Worm (Caenorhabditis elegans) whole organism, L1 larva: ENCODE measurements around the gene skpo-3.

Source experiments
- C16A3.4 ChIP-seq: fragments of 150-350 bp; optimal IDR thresholded peaks from 2 replicates; lab custom pipeline; 2014; ENCODE audit warnings: missing biosample characterization, missing genetic modification characterization
- C34B4.2 ChIP-seq: sonication (generic microtip); optimal IDR thresholded peaks from 2 replicates; lab custom pipeline; 2017; ENCODE audit warnings: mild to moderate bottlenecking, missing genetic modification characterization, missing compliant biosample characterization
- aly-2 ChIP-seq: fragments of 150-350 bp; optimal IDR thresholded peaks from 2 replicates; lab custom pipeline; 2014; ENCODE audit warnings: missing biosample characterization, missing genetic modification characterization
- blmp-1 ChIP-seq: fragments of 150-350 bp; optimal IDR thresholded peaks from 2 replicates; lab custom pipeline; 2014; ENCODE audit warnings: missing biosample characterization, missing genetic modification characterization
- ceh-8 ChIP-seq: fragments of 200-800 bp; sonication (Bioruptor generic); optimal IDR thresholded peaks from 2 replicates; lab custom pipeline; 2018; ENCODE audit warnings: mild to moderate bottlenecking, missing genetic modification characterization, moderate library complexity, missing compliant biosample characterization
- ceh-82 ChIP-seq, 3 experiments: fragments of 150-350 bp in 1 of 3; sonication (generic microtip) in 2 of 3; optimal IDR thresholded peaks; 2 replicates each; lab custom pipeline; 2014 to 2017; ENCODE audit warnings: missing biosample characterization in 3 of 3, missing genetic modification characterization in 3 of 3
- ces-1 ChIP-seq: fragments of 150-350 bp; optimal IDR thresholded peaks from 2 replicates; lab custom pipeline; 2014; ENCODE audit warnings: missing biosample characterization, missing genetic modification reagents, missing genetic modification characterization
- efl-1 ChIP-seq, 4 experiments: fragments of 150-350 bp; optimal IDR thresholded peaks in 3 of 4; peaks in 1 of 4; 1 replicate in 1 of 4; 2 replicates in 3 of 4; lab custom pipeline; 2014; ENCODE audit warnings: missing biosample characterization in 2 of 4, missing genetic modification characterization in 2 of 4, missing genetic modification reagents in 2 of 4
- efl-3 ChIP-seq: fragments of 200-800 bp; sonication (Bioruptor generic); optimal IDR thresholded peaks from 2 replicates; lab custom pipeline; 2018; ENCODE audit warnings: mild to moderate bottlenecking, missing genetic modification characterization, missing compliant biosample characterization
- elt-2 ChIP-seq: sonication (generic microtip); optimal IDR thresholded peaks from 2 replicates; lab custom pipeline; 2016; ENCODE audit warnings: missing genetic modification characterization, mild to moderate bottlenecking, inconsistent platforms, missing compliant biosample characterization, missing genetic modification reagents
- elt-3 ChIP-seq, 6 experiments: fragments of 150-350 bp in 1 of 6; sonication (generic microtip); optimal IDR thresholded peaks; 2 replicates each; lab custom pipeline; 2017 to 2018; ENCODE audit warnings: missing biosample characterization in 6 of 6, missing genetic modification characterization in 6 of 6, inconsistent platforms in 1 of 6
- fkh-4 ChIP-seq: sonication (generic microtip); optimal IDR thresholded peaks from 2 replicates; lab custom pipeline; 2016; ENCODE audit warnings: missing compliant biosample characterization, missing genetic modification characterization, borderline replicate concordance
- fos-1 ChIP-seq: fragments of 150-350 bp; optimal IDR thresholded peaks from 2 replicates; lab custom pipeline; 2014; ENCODE audit warnings: missing biosample characterization, missing genetic modification characterization
- grh-1 ChIP-seq: fragments of 200-800 bp; sonication (Bioruptor generic); IDR thresholded peaks from 2 replicates; pipeline ENCODE4 v1.3.6; 2022; ENCODE audit warnings: missing genetic modification reagents, missing genetic modification characterization, missing compliant biosample characterization
- hlh-4 ChIP-seq: sonication (generic microtip); optimal IDR thresholded peaks from 2 replicates; lab custom pipeline; 2016; ENCODE audit warnings: mild to moderate bottlenecking, missing genetic modification characterization, missing compliant biosample characterization
- hpl-2 ChIP-seq: fragments of 150-350 bp; optimal IDR thresholded peaks from 2 replicates; lab custom pipeline; 2014; ENCODE audit warnings: missing biosample characterization, missing genetic modification reagents, missing genetic modification characterization
- irx-1 ChIP-seq: sonication (generic microtip); optimal IDR thresholded peaks from 2 replicates; lab custom pipeline; 2016; ENCODE audit warnings: missing genetic modification characterization, missing compliant biosample characterization
- isw-1 ChIP-seq: fragments of 200-800 bp; sonication (Bioruptor generic); IDR thresholded peaks from 2 replicates; pipeline ENCODE4 v1.3.6; 2022; ENCODE audit warnings: missing genetic modification characterization, missing compliant biosample characterization
- jun-1 ChIP-seq: fragments of 150-350 bp; optimal IDR thresholded peaks from 2 replicates; lab custom pipeline; 2014; ENCODE audit warnings: missing biosample characterization, missing genetic modification reagents, missing genetic modification characterization
- lin-14 ChIP-seq: fragments of 200-800 bp; sonication (Bioruptor generic); optimal IDR thresholded peaks from 2 replicates; lab custom pipeline; 2018; ENCODE audit warnings: mild to moderate bottlenecking, missing genetic modification characterization, moderate library complexity, missing compliant biosample characterization
- lin-35 ChIP-seq, 2 experiments: fragments of 150-350 bp; optimal IDR thresholded peaks; 2 replicates each; lab custom pipeline; 2014; ENCODE audit warnings: missing biosample characterization in 2 of 2, missing genetic modification characterization in 2 of 2, missing genetic modification reagents in 2 of 2
- lin-39 ChIP-seq: fragments of 150-350 bp; optimal IDR thresholded peaks from 2 replicates; lab custom pipeline; 2014; ENCODE audit warnings: missing biosample characterization, missing genetic modification reagents, missing genetic modification characterization
- lir-3 ChIP-seq: sonication (generic microtip); optimal IDR thresholded peaks from 2 replicates; lab custom pipeline; 2016; ENCODE audit warnings: mild to moderate bottlenecking, missing genetic modification characterization, moderate library complexity, missing compliant biosample characterization; ENCODE audit not compliant: poor library complexity
- lsy-2 ChIP-seq, 2 experiments: fragments of 150-350 bp; optimal IDR thresholded peaks; 2 replicates each; lab custom pipeline; 2014; ENCODE audit warnings: missing biosample characterization in 2 of 2, missing genetic modification characterization in 2 of 2
- mab-9 ChIP-seq: fragments of 200-800 bp; sonication (Bioruptor generic); IDR thresholded peaks from 2 replicates; pipeline ENCODE4 v1.3.6; 2022; ENCODE audit warnings: missing genetic modification reagents, missing genetic modification characterization, missing compliant biosample characterization
- nhr-20 ChIP-seq: sonication (generic microtip); optimal IDR thresholded peaks from 2 replicates; lab custom pipeline; 2016; ENCODE audit warnings: mild to moderate bottlenecking, missing genetic modification characterization, missing compliant biosample characterization
- nhr-237 ChIP-seq: fragments of 150-350 bp; optimal IDR thresholded peaks from 2 replicates; lab custom pipeline; 2014; ENCODE audit warnings: missing biosample characterization, missing genetic modification characterization
- nhr-47 ChIP-seq: sonication (generic microtip); optimal IDR thresholded peaks from 2 replicates; lab custom pipeline; 2016; ENCODE audit warnings: mild to moderate bottlenecking, missing genetic modification characterization, moderate library complexity, missing compliant biosample characterization
- nhr-71 ChIP-seq: sonication (generic microtip); optimal IDR thresholded peaks from 2 replicates; lab custom pipeline; 2016; ENCODE audit warnings: mild to moderate bottlenecking, missing genetic modification characterization, moderate library complexity, missing compliant biosample characterization
- nhr-85 ChIP-seq: sonication (generic microtip); peaks from one replicate; lab custom pipeline; 2016; ENCODE audit warnings: missing genetic modification characterization, inconsistent platforms, missing compliant biosample characterization
- nhr-90 ChIP-seq: sonication (generic microtip); optimal IDR thresholded peaks from 2 replicates; lab custom pipeline; 2016; ENCODE audit warnings: mild to moderate bottlenecking, missing genetic modification characterization, missing compliant biosample characterization; ENCODE audit not compliant: poor library complexity
- pax-3 ChIP-seq: fragments of 200-800 bp; sonication (Bioruptor generic); optimal IDR thresholded peaks from 2 replicates; lab custom pipeline; 2018; ENCODE audit warnings: mild to moderate bottlenecking, missing genetic modification characterization, moderate library complexity, missing compliant biosample characterization
- pqm-1 ChIP-seq: sonication (generic microtip); optimal IDR thresholded peaks from 3 replicates; lab custom pipeline; 2017; ENCODE audit warnings: missing biosample characterization, missing genetic modification characterization
- rnt-1 ChIP-seq: sonication (generic microtip); optimal IDR thresholded peaks from 2 replicates; lab custom pipeline; 2016; ENCODE audit warnings: mild to moderate bottlenecking, missing genetic modification characterization, moderate library complexity, missing compliant biosample characterization
- skn-1 ChIP-seq: fragments of 150-350 bp; optimal IDR thresholded peaks from 2 replicates; lab custom pipeline; 2014; ENCODE audit warnings: missing biosample characterization, missing genetic modification characterization
- snpc-4 ChIP-seq: fragments of 150-350 bp; optimal IDR thresholded peaks from 2 replicates; lab custom pipeline; 2014; ENCODE audit warnings: missing biosample characterization, missing genetic modification characterization
- snu-23 ChIP-seq: sonication (generic microtip); optimal IDR thresholded peaks from 2 replicates; lab custom pipeline; 2016; ENCODE audit warnings: missing genetic modification characterization, missing compliant biosample characterization
- sup-37 ChIP-seq: fragments of 200-800 bp; sonication (Bioruptor generic); optimal IDR thresholded peaks from 2 replicates; lab custom pipeline; 2018; ENCODE audit warnings: mild to moderate bottlenecking, missing genetic modification characterization, missing compliant biosample characterization
- tbx-2 ChIP-seq: sonication (generic microtip); optimal IDR thresholded peaks from 2 replicates; lab custom pipeline; 2016; ENCODE audit warnings: missing genetic modification characterization, missing compliant biosample characterization
- tlp-1 ChIP-seq: fragments of 150-350 bp; optimal IDR thresholded peaks from 2 replicates; lab custom pipeline; 2014; ENCODE audit warnings: missing biosample characterization, missing genetic modification characterization
- unc-30 ChIP-seq: sonication (generic microtip); optimal IDR thresholded peaks from 2 replicates; lab custom pipeline; 2017; ENCODE audit warnings: missing biosample characterization, missing genetic modification characterization
- unc-86 ChIP-seq: sonication (generic microtip); optimal IDR thresholded peaks from 2 replicates; lab custom pipeline; 2016; ENCODE audit warnings: missing genetic modification characterization, missing compliant biosample characterization
- vab-15 ChIP-seq: sonication (generic microtip); optimal IDR thresholded peaks from 2 replicates; lab custom pipeline; 2017; ENCODE audit warnings: missing genotype, mild to moderate bottlenecking, missing genetic modification characterization, missing compliant biosample characterization

The skpo-3 gene

DNA sequence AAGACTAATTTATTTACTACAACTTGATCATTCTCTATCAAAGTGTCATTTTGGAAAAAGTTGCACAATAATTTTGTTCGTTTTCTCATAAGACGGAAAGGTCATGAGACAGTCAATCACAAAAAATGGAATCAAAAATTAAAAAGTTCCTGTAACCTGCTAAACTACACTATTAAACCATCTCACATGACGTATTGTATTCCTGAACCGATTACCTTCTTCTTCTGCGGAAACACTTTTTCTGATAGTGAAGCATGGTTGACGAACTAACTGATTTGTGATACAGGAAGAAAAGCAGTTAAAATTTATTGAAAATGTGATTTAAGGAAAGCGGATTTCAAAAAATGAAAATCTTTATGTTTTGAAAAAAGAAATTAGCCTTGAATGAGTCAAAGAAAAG is 24.1 kb downstream of the skpo-3 start:
- TF ChIP-seq elt-2 (peak; percentile 43), nhr-20 (tag; lab: Kevin White, UChicago) (peak; percentile 17), fkh-4 (no peak)
- TF ChIP-seq, all 84 proteins: peak for 2

ce11 chrII:7272513-7272912 is 26.8 kb downstream of the skpo-3 start:
- TF ChIP-seq pax-3 (no peak), hpl-2 (GFP tag; lab: Kevin White, UChicago) (no peak), fkh-4 (no peak), lin-39 (no peak), lir-3 (tag; lab: Kevin White, UChicago) (peak; percentile 45), snu-23 (GFP tag; lab: Kevin White, UChicago) (peak; percentile 22), ceh-8 (GFP tag; lab: Kevin White, UChicago) (no peak), ceh-82 (tag; optimal IDR thresholded peaks at IDR 0.05; lab: Kevin White, UChicago) (no peak), elt-3 (tag; optimal IDR thresholded peaks at IDR 0.05; lab: Kevin White, UChicago) (peak in 2 of 6 experiments; percentile 80 to 81), ces-1 (GFP tag; lab: Kevin White, UChicago) (no peak), aly-2 (tag; lab: Kevin White, UChicago) (no peak), snpc-4 (no peak), fos-1 (no peak), lin-35 (GFP tag; optimal IDR thresholded peaks at IDR 0.05; lab: Kevin White, UChicago) (peak in 1 of 2 experiments; percentile 51), hlh-4 (tag; lab: Kevin White, UChicago) (no peak), nhr-47 (tag; lab: Kevin White, UChicago) (no peak), nhr-237 (no peak), irx-1 (no peak), pqm-1 (tag; lab: Kevin White, UChicago) (no peak), mab-9 (GFP tag; lab: Robert Waterston, UW) (no peak), nhr-20 (tag; lab: Kevin White, UChicago) (peak; percentile 55), efl-1 (optimal IDR thresholded peaks at IDR 0.05; lab: Kevin White, UChicago) (no peak), efl-1 (GFP tag; optimal IDR thresholded peaks at IDR 0.05 in 1 of 2; lab: Kevin White, UChicago) (peak in 1 of 2 experiments; percentile 73), sup-37 (GFP tag; lab: Kevin White, UChicago) (no peak), nhr-71 (tag; lab: Kevin White, UChicago) (peak; percentile 36), nhr-85 (tag; lab: Kevin White, UChicago) (peak; percentile 96), grh-1 (GFP tag; lab: Robert Waterston, UW) (peak; percentile 71), efl-3 (GFP tag; lab: Kevin White, UChicago) (no peak), tlp-1 (tag; lab: Kevin White, UChicago) (no peak), tbx-2 (tag; lab: Kevin White, UChicago) (peak; percentile 44), skn-1 (tag; lab: Kevin White, UChicago) (no peak), lin-14 (GFP tag; lab: Kevin White, UChicago) (peak; percentile 57), nhr-90 (tag; lab: Kevin White, UChicago) (peak; percentile 6), rnt-1 (no peak), blmp-1 (tag; lab: Kevin White, UChicago) (peak; percentile 28), jun-1 (tag; lab: Kevin White, UChicago) (no peak), lsy-2 (tag; optimal IDR thresholded peaks at IDR 0.05; lab: Kevin White, UChicago) (peak in 1 of 2 experiments; percentile 12), isw-1 (GFP tag; lab: Robert Waterston, UW) (no peak), vab-15 (tag; lab: Kevin White, UChicago) (no peak), unc-86 (no peak), unc-30 (tag; lab: Kevin White, UChicago) (no peak), C16A3.4 (no peak), C34B4.2 (tag; lab: Kevin White, UChicago) (no peak)
